Worm (Caenorhabditis elegans) whole organism, L1 larva: ENCODE data around the gene srh-276.

ENCODE experiments used
- F16B12.6 ChIP-seq: fragments of 150-350 bp; optimal IDR thresholded peaks from 2 replicates; lab custom pipeline; 2014; ENCODE audit warnings: missing biosample characterization, missing genetic modification characterization
- alr-1 ChIP-seq: fragments of 200-800 bp; sonication (Bioruptor generic); optimal IDR thresholded peaks from 2 replicates; lab custom pipeline; 2018; ENCODE audit warnings: borderline replicate concordance, mild to moderate bottlenecking, missing genetic modification characterization, missing compliant biosample characterization
- ama-1 ChIP-seq: fragments of 150-350 bp; optimal IDR thresholded peaks from 2 replicates; lab custom pipeline; 2014
- blmp-1 ChIP-seq: fragments of 150-350 bp; optimal IDR thresholded peaks from 2 replicates; lab custom pipeline; 2014; ENCODE audit warnings: missing biosample characterization, missing genetic modification characterization
- ceh-82 ChIP-seq, 3 experiments: fragments of 150-350 bp in 1 of 3; sonication (generic microtip) in 2 of 3; optimal IDR thresholded peaks; 2 replicates each; lab custom pipeline; 2014 to 2017; ENCODE audit warnings: missing biosample characterization in 3 of 3, missing genetic modification characterization in 3 of 3
- ceh-90 ChIP-seq: sonication (generic microtip); optimal IDR thresholded peaks from 2 replicates; lab custom pipeline; 2016; ENCODE audit warnings: missing genetic modification characterization, missing compliant biosample characterization
- dpl-1 ChIP-seq, 3 experiments: fragments of 150-350 bp in 2 of 3; sonication (generic microtip) in 1 of 3; optimal IDR thresholded peaks; 2 replicates each; lab custom pipeline; 2014 to 2017; ENCODE audit warnings: missing biosample characterization in 3 of 3, missing genetic modification characterization in 3 of 3, missing genetic modification reagents in 3 of 3
- efl-1 ChIP-seq, 4 experiments: fragments of 150-350 bp; optimal IDR thresholded peaks in 3 of 4; peaks in 1 of 4; 1 replicate in 1 of 4; 2 replicates in 3 of 4; lab custom pipeline; 2014; ENCODE audit warnings: missing biosample characterization in 2 of 4, missing genetic modification characterization in 2 of 4, missing genetic modification reagents in 2 of 4
- elt-2 ChIP-seq: sonication (generic microtip); optimal IDR thresholded peaks from 2 replicates; lab custom pipeline; 2016; ENCODE audit warnings: missing genetic modification characterization, mild to moderate bottlenecking, inconsistent platforms, missing compliant biosample characterization, missing genetic modification reagents
- elt-3 ChIP-seq, 6 experiments: fragments of 150-350 bp in 1 of 6; sonication (generic microtip); optimal IDR thresholded peaks; 2 replicates each; lab custom pipeline; 2017 to 2018; ENCODE audit warnings: missing biosample characterization in 6 of 6, missing genetic modification characterization in 6 of 6, inconsistent platforms in 1 of 6
- fkh-10 ChIP-seq: sonication (generic microtip); optimal IDR thresholded peaks from 2 replicates; lab custom pipeline; 2017; ENCODE audit warnings: missing biosample characterization, missing genetic modification reagents, missing genetic modification characterization
- fkh-4 ChIP-seq: sonication (generic microtip); optimal IDR thresholded peaks from 2 replicates; lab custom pipeline; 2016; ENCODE audit warnings: missing compliant biosample characterization, missing genetic modification characterization, borderline replicate concordance
- fkh-8 ChIP-seq: sonication (generic microtip); optimal IDR thresholded peaks from 2 replicates; lab custom pipeline; 2016; ENCODE audit warnings: mild to moderate bottlenecking, missing genetic modification characterization, missing compliant biosample characterization
- fos-1 ChIP-seq: fragments of 150-350 bp; optimal IDR thresholded peaks from 2 replicates; lab custom pipeline; 2014; ENCODE audit warnings: missing biosample characterization, missing genetic modification characterization
- grh-1 ChIP-seq: fragments of 200-800 bp; sonication (Bioruptor generic); IDR thresholded peaks from 2 replicates; pipeline ENCODE4 v1.3.6; 2022; ENCODE audit warnings: missing genetic modification reagents, missing genetic modification characterization, missing compliant biosample characterization
- hlh-17 ChIP-seq: fragments of 200-800 bp; sonication (Bioruptor generic); optimal IDR thresholded peaks from 2 replicates; lab custom pipeline; 2018; ENCODE audit warnings: missing genetic modification characterization, mild to moderate bottlenecking, missing compliant biosample characterization, moderate library complexity, borderline replicate concordance
- hpl-2 ChIP-seq: fragments of 150-350 bp; optimal IDR thresholded peaks from 2 replicates; lab custom pipeline; 2014; ENCODE audit warnings: missing biosample characterization, missing genetic modification reagents, missing genetic modification characterization
- irx-1 ChIP-seq: sonication (generic microtip); optimal IDR thresholded peaks from 2 replicates; lab custom pipeline; 2016; ENCODE audit warnings: missing genetic modification characterization, missing compliant biosample characterization
- isw-1 ChIP-seq: fragments of 200-800 bp; sonication (Bioruptor generic); IDR thresholded peaks from 2 replicates; pipeline ENCODE4 v1.3.6; 2022; ENCODE audit warnings: missing genetic modification characterization, missing compliant biosample characterization
- jun-1 ChIP-seq: fragments of 150-350 bp; optimal IDR thresholded peaks from 2 replicates; lab custom pipeline; 2014; ENCODE audit warnings: missing biosample characterization, missing genetic modification reagents, missing genetic modification characterization
- lin-13 ChIP-seq: fragments of 150-350 bp; optimal IDR thresholded peaks from 2 replicates; lab custom pipeline; 2014; ENCODE audit warnings: missing biosample characterization, missing genetic modification reagents, missing genetic modification characterization
- lin-15B ChIP-seq: fragments of 150-350 bp; sonication (generic microtip); optimal IDR thresholded peaks from 3 replicates; lab custom pipeline; 2014; ENCODE audit warnings: missing biosample characterization, missing genetic modification characterization
- lir-3 ChIP-seq: sonication (generic microtip); optimal IDR thresholded peaks from 2 replicates; lab custom pipeline; 2016; ENCODE audit warnings: mild to moderate bottlenecking, missing genetic modification characterization, moderate library complexity, missing compliant biosample characterization; ENCODE audit not compliant: poor library complexity
- mep-1 ChIP-seq: fragments of 150-350 bp; optimal IDR thresholded peaks from 2 replicates; lab custom pipeline; 2014; ENCODE audit warnings: missing biosample characterization, missing genetic modification characterization
- nhr-19 ChIP-seq: fragments of 200-800 bp; sonication (Bioruptor generic); conservative IDR thresholded peaks from 2 replicates; pipeline ENCODE4 v1.3.6; 2022; ENCODE audit warnings: missing genetic modification characterization, missing compliant biosample characterization
- nhr-20 ChIP-seq: sonication (generic microtip); optimal IDR thresholded peaks from 2 replicates; lab custom pipeline; 2016; ENCODE audit warnings: mild to moderate bottlenecking, missing genetic modification characterization, missing compliant biosample characterization
- nhr-47 ChIP-seq: sonication (generic microtip); optimal IDR thresholded peaks from 2 replicates; lab custom pipeline; 2016; ENCODE audit warnings: mild to moderate bottlenecking, missing genetic modification characterization, moderate library complexity, missing compliant biosample characterization
- nhr-71 ChIP-seq: sonication (generic microtip); optimal IDR thresholded peaks from 2 replicates; lab custom pipeline; 2016; ENCODE audit warnings: mild to moderate bottlenecking, missing genetic modification characterization, moderate library complexity, missing compliant biosample characterization
- nhr-77 ChIP-seq: fragments of 150-350 bp; optimal IDR thresholded peaks from 2 replicates; lab custom pipeline; 2014; ENCODE audit warnings: missing biosample characterization, missing genetic modification characterization
- nhr-90 ChIP-seq: sonication (generic microtip); optimal IDR thresholded peaks from 2 replicates; lab custom pipeline; 2016; ENCODE audit warnings: mild to moderate bottlenecking, missing genetic modification characterization, missing compliant biosample characterization; ENCODE audit not compliant: poor library complexity
- pag-3 ChIP-seq: sonication (generic microtip); optimal IDR thresholded peaks from 2 replicates; lab custom pipeline; 2017; ENCODE audit warnings: missing genetic modification characterization, mild to moderate bottlenecking, missing compliant biosample characterization, antibody characterized with exemption, borderline replicate concordance; ENCODE audit not compliant: insufficient read depth
- pax-3 ChIP-seq: fragments of 200-800 bp; sonication (Bioruptor generic); optimal IDR thresholded peaks from 2 replicates; lab custom pipeline; 2018; ENCODE audit warnings: mild to moderate bottlenecking, missing genetic modification characterization, moderate library complexity, missing compliant biosample characterization
- pqm-1 ChIP-seq: sonication (generic microtip); optimal IDR thresholded peaks from 3 replicates; lab custom pipeline; 2017; ENCODE audit warnings: missing biosample characterization, missing genetic modification characterization
- rnt-1 ChIP-seq: sonication (generic microtip); optimal IDR thresholded peaks from 2 replicates; lab custom pipeline; 2016; ENCODE audit warnings: mild to moderate bottlenecking, missing genetic modification characterization, moderate library complexity, missing compliant biosample characterization
- snpc-4 ChIP-seq: fragments of 150-350 bp; optimal IDR thresholded peaks from 2 replicates; lab custom pipeline; 2014; ENCODE audit warnings: missing biosample characterization, missing genetic modification characterization
- snu-23 ChIP-seq: sonication (generic microtip); optimal IDR thresholded peaks from 2 replicates; lab custom pipeline; 2016; ENCODE audit warnings: missing genetic modification characterization, missing compliant biosample characterization
- sox-4 ChIP-seq: sonication (generic microtip); optimal IDR thresholded peaks from 2 replicates; lab custom pipeline; 2016; ENCODE audit warnings: missing genetic modification characterization, missing compliant biosample characterization
- sptf-1 ChIP-seq: fragments of 150-350 bp; optimal IDR thresholded peaks from 2 replicates; lab custom pipeline; 2014; ENCODE audit warnings: missing biosample characterization, missing genetic modification characterization
- sup-37 ChIP-seq: fragments of 200-800 bp; sonication (Bioruptor generic); optimal IDR thresholded peaks from 2 replicates; lab custom pipeline; 2018; ENCODE audit warnings: mild to moderate bottlenecking, missing genetic modification characterization, missing compliant biosample characterization
- unc-130 ChIP-seq: fragments of 150-350 bp; optimal IDR thresholded peaks from 2 replicates; lab custom pipeline; 2017; ENCODE audit warnings: missing biosample characterization, missing genetic modification characterization, inconsistent platforms
- unc-30 ChIP-seq: sonication (generic microtip); optimal IDR thresholded peaks from 2 replicates; lab custom pipeline; 2017; ENCODE audit warnings: missing biosample characterization, missing genetic modification characterization
- unc-86 ChIP-seq: sonication (generic microtip); optimal IDR thresholded peaks from 2 replicates; lab custom pipeline; 2016; ENCODE audit warnings: missing genetic modification characterization, missing compliant biosample characterization
- unc-98 ChIP-seq: fragments of 200-800 bp; sonication (Bioruptor generic); IDR thresholded peaks from 2 replicates; pipeline ENCODE4 v1.3.6; 2022; ENCODE audit warnings: missing genetic modification characterization, missing compliant biosample characterization
- vab-15 ChIP-seq: sonication (generic microtip); optimal IDR thresholded peaks from 2 replicates; lab custom pipeline; 2017; ENCODE audit warnings: missing genotype, mild to moderate bottlenecking, missing genetic modification characterization, missing compliant biosample characterization
- xbp-1 ChIP-seq: sonication (generic microtip); optimal IDR thresholded peaks from 2 replicates; lab custom pipeline; 2016; ENCODE audit warnings: missing genetic modification characterization, missing compliant biosample characterization
- ztf-11 ChIP-seq, 2 experiments: sonication (generic microtip); optimal IDR thresholded peaks; 2 replicates each; lab custom pipeline; 2016 to 2017; ENCODE audit warnings: missing genetic modification characterization in 2 of 2, missing biosample characterization in 1 of 2, missing compliant biosample characterization in 1 of 2

Gene srh-276

DNA sequence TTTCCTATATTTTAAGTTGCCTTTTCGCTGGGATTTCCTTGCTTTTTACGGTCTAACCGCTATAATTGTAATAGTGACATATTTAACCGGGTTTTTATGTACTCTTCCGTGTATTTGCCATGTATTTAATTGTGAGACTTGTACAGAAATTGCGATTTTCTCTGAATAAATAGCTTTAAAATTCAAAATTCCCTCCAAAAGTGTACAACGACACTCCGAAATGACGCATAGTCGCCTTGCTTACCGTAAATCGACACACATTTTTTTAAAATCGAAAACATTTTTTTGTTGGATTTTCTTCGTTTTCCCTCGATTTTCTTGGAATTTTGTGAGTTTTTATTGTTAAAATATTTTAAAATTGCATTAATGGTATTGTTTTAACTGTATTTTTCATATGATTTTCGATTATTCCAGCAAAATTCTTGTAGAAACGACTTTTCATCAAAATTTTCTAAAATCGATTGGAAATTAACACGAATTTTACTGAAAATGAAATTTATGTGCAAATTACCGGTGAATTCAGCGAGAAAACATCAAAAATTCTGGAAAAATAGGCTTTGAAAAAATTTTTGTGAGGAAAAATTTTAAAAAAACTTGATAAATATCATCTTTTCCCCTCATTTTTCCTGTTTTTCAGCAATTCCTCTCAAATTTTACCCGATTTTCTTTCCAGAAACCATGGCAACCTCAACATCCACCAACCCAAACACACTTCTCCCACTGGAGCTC is 40.7 kb downstream of the srh-276 start, which contains the start of gene lsm-5 (continued):
- TF ChIP-seq unc-86 (tag; lab: Kevin White, UChicago) (peak; percentile 5), ceh-90 (tag; lab: Kevin White, UChicago) (no peak), ceh-82 (tag; optimal IDR thresholded peaks at IDR 0.05; lab: Kevin White, UChicago) (peak in 2 of 3 experiments; percentile 48 to 56), lin-13 (peak; percentile 41), nhr-90 (peak; percentile 13), rnt-1 (tag; lab: Kevin White, UChicago) (peak; percentile 51), elt-2 (tag; lab: Kevin White, UChicago) (peak; percentile 2), sox-4 (no peak), fkh-10 (GFP tag; lab: Kevin White, UChicago) (no peak), hpl-2 (GFP tag; lab: Kevin White, UChicago) (no peak), lin-15B (tag; lab: Kevin White, UChicago) (peak; percentile 34), unc-30 (tag; lab: Kevin White, UChicago) (no peak), nhr-47 (tag; lab: Kevin White, UChicago) (peak; percentile 55), lir-3 (tag; lab: Kevin White, UChicago) (no peak), F16B12.6 (peak; percentile 19), blmp-1 (tag; lab: Kevin White, UChicago) (no peak), vab-15 (tag; lab: Kevin White, UChicago) (no peak), pax-3 (tag; lab: Kevin White, UChicago) (no peak), hlh-17 (GFP tag; lab: Kevin White, UChicago) (no peak), nhr-19 (GFP tag; lab: Robert Waterston, UW) (peak; percentile 64), dpl-1 (GFP tag; optimal IDR thresholded peaks at IDR 0.05; lab: Kevin White, UChicago) (peak; percentile 91 to 96 (median 95)), fos-1 (tag; lab: Kevin White, UChicago) (peak; percentile 11), nhr-20 (tag; lab: Kevin White, UChicago) (peak; percentile 43), unc-98 (GFP tag; lab: Robert Waterston, UW) (no peak), mep-1 (tag; lab: Kevin White, UChicago) (peak; percentile 50), grh-1 (no peak), unc-130 (peak; percentile 50), nhr-77 (tag; lab: Kevin White, UChicago) (peak; percentile 34), sup-37 (peak; percentile 4), jun-1 (no peak), irx-1 (peak; percentile 52), nhr-71 (tag; lab: Kevin White, UChicago) (peak; percentile 64), fkh-4 (tag; lab: Kevin White, UChicago) (no peak), fkh-8 (tag; lab: Kevin White, UChicago) (peak; percentile 4), alr-1 (tag; lab: Kevin White, UChicago) (no peak), xbp-1 (tag; lab: Kevin White, UChicago) (peak; percentile 48)
- TF ChIP-seq, all 84 proteins: peak for 36

DNA sequence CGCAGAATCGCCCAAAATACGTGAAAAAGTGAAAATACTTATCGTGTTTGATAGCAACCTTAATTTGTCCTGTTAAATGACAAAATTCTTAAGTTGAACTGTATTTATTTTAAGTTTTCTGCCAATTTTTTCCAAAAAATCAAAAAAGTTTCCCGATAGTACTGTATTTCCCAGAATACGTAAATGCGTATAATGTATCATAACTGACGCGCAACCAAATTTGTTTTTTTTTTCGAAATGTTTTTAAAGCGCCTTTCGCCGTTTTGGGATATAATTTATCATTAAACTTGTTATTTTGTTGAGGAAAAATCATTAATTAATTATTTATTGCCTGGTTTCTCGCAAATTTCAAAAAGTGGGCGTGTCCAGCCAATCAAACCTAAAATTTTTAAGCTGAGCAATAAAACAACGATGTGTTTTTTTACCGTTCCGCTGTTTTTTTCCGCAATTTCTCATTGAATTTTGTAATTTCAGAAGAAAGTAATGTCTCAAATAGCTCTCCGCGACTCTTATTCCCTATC is 41.9 kb downstream of the srh-276 start, which contains the start of gene fbxa-95:
Gene fbxa-95, plus strand, starts transcription at position 471 of the 521 bp plus-strand sequence.
- TF ChIP-seq pax-3 (tag; lab: Kevin White, UChicago) (no peak), ztf-11 (tag; optimal IDR thresholded peaks at IDR 0.05; lab: Kevin White, UChicago) (no peak), pqm-1 (tag; lab: Kevin White, UChicago) (no peak), efl-1 (optimal IDR thresholded peaks at IDR 0.05; lab: Kevin White, UChicago) (no peak), efl-1 (GFP tag; optimal IDR thresholded peaks at IDR 0.05 in 1 of 2; lab: Kevin White, UChicago) (no peak), pag-3 (tag; lab: Kevin White, UChicago) (no peak), elt-3 (tag; optimal IDR thresholded peaks at IDR 0.05; lab: Kevin White, UChicago) (no peak), isw-1 (GFP tag; lab: Robert Waterston, UW) (no peak), ama-1 (lab: Kevin White, UChicago) (no peak), F16B12.6 (no peak), snu-23 (GFP tag; lab: Kevin White, UChicago) (no peak), jun-1 (no peak), snpc-4 (tag; lab: Kevin White, UChicago) (no peak), sptf-1 (no peak)
